Worm (Caenorhabditis elegans) whole organism, early embryonic: ENCODE data around the gene fbxb-24.

ENCODE experiments used
- B0310.2 ChIP-seq: sonication (generic microtip); optimal IDR thresholded peaks from 2 replicates; lab custom pipeline; 2016; ENCODE audit warnings: mild to moderate bottlenecking, missing genetic modification characterization, missing compliant biosample characterization
- F13C5.2 ChIP-seq: sonication (generic microtip); optimal IDR thresholded peaks from 2 replicates; lab custom pipeline; 2017; ENCODE audit warnings: mild to moderate bottlenecking, missing genetic modification characterization, inconsistent platforms, missing compliant biosample characterization
- aly-1 ChIP-seq: sonication (generic microtip); optimal IDR thresholded peaks from 2 replicates; lab custom pipeline; 2016; ENCODE audit warnings: missing genetic modification characterization, missing compliant biosample characterization
- ama-1 ChIP-seq: fragments of 150-350 bp; optimal IDR thresholded peaks from 2 replicates; lab custom pipeline; 2014
- ceh-13 ChIP-seq: fragments of 200-800 bp; sonication (Bioruptor generic); optimal IDR thresholded peaks from 2 replicates; lab custom pipeline; 2018; ENCODE audit warnings: mild to moderate bottlenecking, missing genetic modification characterization, missing compliant biosample characterization
- ceh-36 ChIP-seq: sonication (generic microtip); optimal IDR thresholded peaks from 2 replicates; lab custom pipeline; 2016; ENCODE audit warnings: missing genetic modification characterization, inconsistent platforms, missing compliant biosample characterization
- ets-7 ChIP-seq: sonication (generic microtip); optimal IDR thresholded peaks from 2 replicates; lab custom pipeline; 2016; ENCODE audit warnings: missing genotype, missing genetic modification characterization, missing compliant biosample characterization
- flt-1 ChIP-seq: fragments of 200-800 bp; sonication (Bioruptor generic); IDR thresholded peaks from 2 replicates; pipeline ENCODE4 v1.3.6; 2022; ENCODE audit warnings: missing genetic modification characterization, missing compliant biosample characterization
- hmbx-1 ChIP-seq: sonication (generic microtip); optimal IDR thresholded peaks from 2 replicates; lab custom pipeline; 2016; ENCODE audit warnings: mild to moderate bottlenecking, missing genetic modification characterization, missing compliant biosample characterization
- hmg-4 ChIP-seq: fragments of 200-800 bp; sonication (Bioruptor generic); optimal IDR thresholded peaks from 2 replicates; lab custom pipeline; 2018; ENCODE audit warnings: mild to moderate bottlenecking, missing genetic modification characterization, missing compliant biosample characterization
- hnd-1 ChIP-seq: sonication (generic microtip); optimal IDR thresholded peaks from 2 replicates; lab custom pipeline; 2016; ENCODE audit warnings: missing genetic modification characterization, missing compliant biosample characterization
- pes-1 ChIP-seq: fragments of 200-800 bp; sonication (Bioruptor generic); IDR thresholded peaks from 2 replicates; pipeline ENCODE4 v1.3.6; 2022; ENCODE audit warnings: missing genetic modification reagents, missing genetic modification characterization, missing compliant biosample characterization
- scrt-1 ChIP-seq: fragments of 200-800 bp; sonication (Bioruptor generic); IDR thresholded peaks from 2 replicates; pipeline ENCODE4 v1.3.6; 2022; ENCODE audit warnings: missing genetic modification characterization, missing compliant biosample characterization
- sea-1 ChIP-seq: fragments of 200-800 bp; sonication (Bioruptor generic); conservative IDR thresholded peaks from 2 replicates; pipeline ENCODE4 v1.3.6; 2022; ENCODE audit warnings: missing genetic modification characterization, missing compliant biosample characterization
- tbx-11 ChIP-seq: fragments of 200-800 bp; sonication (Bioruptor generic); IDR thresholded peaks from 2 replicates; pipeline ENCODE4 v1.3.6; 2022; ENCODE audit warnings: missing genetic modification characterization, missing compliant biosample characterization
- tbx-37 ChIP-seq: fragments of 200-800 bp; sonication (Bioruptor generic); conservative IDR thresholded peaks from 2 replicates; pipeline ENCODE4 v1.3.6; 2022; ENCODE audit warnings: missing genetic modification reagents, missing genetic modification characterization, missing compliant biosample characterization
- tra-4 ChIP-seq: sonication (generic microtip); optimal IDR thresholded peaks from 2 replicates; lab custom pipeline; 2017; ENCODE audit warnings: missing genetic modification characterization, missing compliant biosample characterization

The fbxb-24 gene

DNA sequence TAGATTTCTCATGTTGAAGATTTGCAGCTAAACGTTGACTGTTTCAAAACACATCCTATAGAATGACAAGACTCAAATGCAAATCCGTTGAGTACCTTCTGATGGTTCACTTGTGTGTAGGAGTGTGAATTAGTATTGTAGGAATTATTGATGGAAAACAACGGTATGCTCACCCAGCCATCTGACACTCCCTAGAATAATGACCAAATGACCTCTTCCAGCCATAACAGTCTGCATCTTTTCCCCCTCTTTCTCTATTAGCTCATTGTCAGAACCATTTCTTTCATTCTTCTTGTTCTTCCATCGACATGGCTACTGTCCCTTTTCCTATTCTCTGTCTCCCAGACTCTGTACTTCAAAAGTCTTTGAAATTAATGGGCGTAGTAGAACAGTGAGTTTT is at the start of gene fbxb-24:
Gene fbxb-24, plus strand, starts transcription at position 301 of the 400 bp plus-strand sequence.
- TF ChIP-seq hmbx-1 (tag; lab: Kevin White, UChicago) (no peak), hnd-1 (tag; lab: Kevin White, UChicago) (no peak), ceh-13 (GFP tag; lab: Kevin White, UChicago) (no peak), ama-1 (lab: Kevin White, UChicago) (no peak), hmg-4 (no peak), tbx-11 (no peak), ceh-36 (tag; lab: Kevin White, UChicago) (no peak), sea-1 (GFP tag; lab: Robert Waterston, UW) (no peak), tbx-37 (GFP tag; lab: Robert Waterston, UW) (no peak), aly-1 (tag; lab: Kevin White, UChicago) (no peak), scrt-1 (GFP tag; lab: Robert Waterston, UW) (no peak)

- TF ChIP-seq B0310.2 (tag; lab: Kevin White, UChicago) (no peak), sea-1 (GFP tag; lab: Robert Waterston, UW) (no peak), ceh-36 (tag; lab: Kevin White, UChicago) (no peak), tra-4 (tag; lab: Kevin White, UChicago) (no peak), F13C5.2 (no peak), pes-1 (GFP tag; lab: Robert Waterston, UW) (no peak), tbx-37 (GFP tag; lab: Robert Waterston, UW) (no peak), scrt-1 (GFP tag; lab: Robert Waterston, UW) (no peak), hnd-1 (tag; lab: Kevin White, UChicago) (no peak), ceh-13 (GFP tag; lab: Kevin White, UChicago) (no peak), hmbx-1 (tag; lab: Kevin White, UChicago) (no peak), tbx-11 (no peak), hmg-4 (no peak), ama-1 (lab: Kevin White, UChicago) (no peak), flt-1 (no peak), ets-7 (tag; lab: Kevin White, UChicago) (no peak)
These were observed 47.6 kb upstream of the fbxb-24 start for ce11 chrIII:11861123-11861522.

ce11 chrIII:11862149-11862548 is 46.6 kb upstream of the fbxb-24 start, which contains the start of gene Y56A3A.2:
TSS of gene Y56A3A.2 (minus strand) at chrIII:11862249.
- TF ChIP-seq hmbx-1 (tag; lab: Kevin White, UChicago), result no peak
- TF ChIP-seq F13C5.2, result no peak
- no peak for TF ChIP-seq pes-1 (GFP tag; lab: Robert Waterston, UW)
- TF ChIP-seq flt-1, result no peak
- TF ChIP-seq scrt-1 (GFP tag; lab: Robert Waterston, UW), result no peak
- no peak for TF ChIP-seq tra-4 (tag; lab: Kevin White, UChicago)
- no peak for TF ChIP-seq sea-1 (GFP tag; lab: Robert Waterston, UW)
- TF ChIP-seq tbx-11, result no peak
- TF ChIP-seq hnd-1 (tag; lab: Kevin White, UChicago), result no peak

ce11 chrIII:11866127-11866526 is 42.6 kb upstream of the fbxb-24 start:
- TF ChIP-seq scrt-1 (GFP tag; lab: Robert Waterston, UW), result no peak
- TF ChIP-seq hmg-4, result no peak
- no peak for TF ChIP-seq pes-1 (GFP tag; lab: Robert Waterston, UW)
- TF ChIP-seq hnd-1 (tag; lab: Kevin White, UChicago), result no peak

ce11 chrIII:11869231-11869912 is 39.4 kb upstream of the fbxb-24 start, which contains the start of gene taf-12:
TSS of gene taf-12 (minus strand) at chrIII:11869281.
- TF ChIP-seq ceh-36 (tag; lab: Kevin White, UChicago) (no peak), sea-1 (GFP tag; lab: Robert Waterston, UW) (no peak), flt-1 (no peak), ets-7 (tag; lab: Kevin White, UChicago) (no peak), tbx-37 (GFP tag; lab: Robert Waterston, UW) (no peak), aly-1 (tag; lab: Kevin White, UChicago) (no peak), tbx-11 (no peak), ceh-13 (GFP tag; lab: Kevin White, UChicago) (no peak), hmg-4 (no peak), tra-4 (tag; lab: Kevin White, UChicago) (no peak), pes-1 (GFP tag; lab: Robert Waterston, UW) (no peak), B0310.2 (tag; lab: Kevin White, UChicago) (no peak), hmbx-1 (tag; lab: Kevin White, UChicago) (no peak), ama-1 (lab: Kevin White, UChicago) (no peak), scrt-1 (GFP tag; lab: Robert Waterston, UW) (no peak), F13C5.2 (no peak), hnd-1 (tag; lab: Kevin White, UChicago) (no peak)

DNA sequence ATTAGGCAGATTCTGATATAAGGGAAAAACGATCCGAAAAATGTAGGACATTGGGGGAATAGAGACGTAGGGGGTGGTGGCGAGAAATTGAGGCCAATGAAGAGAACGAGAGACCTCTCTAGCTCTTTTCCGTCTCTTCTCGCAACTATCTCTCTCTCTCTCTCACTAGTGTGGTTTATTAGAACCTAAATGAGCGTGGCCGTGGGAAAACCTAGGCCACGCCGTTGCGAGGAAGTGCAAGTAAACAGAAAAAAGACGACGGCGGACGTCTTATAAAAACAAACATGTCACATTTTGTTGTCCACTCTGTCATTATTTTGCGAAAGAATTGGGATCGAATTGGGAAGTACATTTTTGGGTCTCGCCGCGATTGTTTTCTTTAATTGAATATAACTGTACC is 38.8 kb upstream of the fbxb-24 start:
- TF ChIP-seq F13C5.2 (peak; percentile 55), hmg-4 (peak; percentile 72), ama-1 (lab: Kevin White, UChicago) (no peak), pes-1 (GFP tag; lab: Robert Waterston, UW) (peak; percentile 43; the same call in 1 of the 2 replicates), scrt-1 (GFP tag; lab: Robert Waterston, UW) (no peak), ceh-36 (tag; lab: Kevin White, UChicago) (no peak), flt-1 (no peak), tbx-37 (GFP tag; lab: Robert Waterston, UW) (peak; percentile 51)

- TF ChIP-seq aly-1 (tag; lab: Kevin White, UChicago) (no peak), scrt-1 (GFP tag; lab: Robert Waterston, UW) (no peak), ceh-13 (GFP tag; lab: Kevin White, UChicago) (no peak), ets-7 (tag; lab: Kevin White, UChicago) (no peak), tbx-37 (GFP tag; lab: Robert Waterston, UW) (no peak), tbx-11 (no peak), B0310.2 (tag; lab: Kevin White, UChicago) (no peak)
These were observed 37.1 kb upstream of the fbxb-24 start for ce11 chrIII:11871617-11872016.
